Fruit fly (Drosophila melanogaster): ENCODE data around the gene CG5854.

Gene CG5854

DNA sequence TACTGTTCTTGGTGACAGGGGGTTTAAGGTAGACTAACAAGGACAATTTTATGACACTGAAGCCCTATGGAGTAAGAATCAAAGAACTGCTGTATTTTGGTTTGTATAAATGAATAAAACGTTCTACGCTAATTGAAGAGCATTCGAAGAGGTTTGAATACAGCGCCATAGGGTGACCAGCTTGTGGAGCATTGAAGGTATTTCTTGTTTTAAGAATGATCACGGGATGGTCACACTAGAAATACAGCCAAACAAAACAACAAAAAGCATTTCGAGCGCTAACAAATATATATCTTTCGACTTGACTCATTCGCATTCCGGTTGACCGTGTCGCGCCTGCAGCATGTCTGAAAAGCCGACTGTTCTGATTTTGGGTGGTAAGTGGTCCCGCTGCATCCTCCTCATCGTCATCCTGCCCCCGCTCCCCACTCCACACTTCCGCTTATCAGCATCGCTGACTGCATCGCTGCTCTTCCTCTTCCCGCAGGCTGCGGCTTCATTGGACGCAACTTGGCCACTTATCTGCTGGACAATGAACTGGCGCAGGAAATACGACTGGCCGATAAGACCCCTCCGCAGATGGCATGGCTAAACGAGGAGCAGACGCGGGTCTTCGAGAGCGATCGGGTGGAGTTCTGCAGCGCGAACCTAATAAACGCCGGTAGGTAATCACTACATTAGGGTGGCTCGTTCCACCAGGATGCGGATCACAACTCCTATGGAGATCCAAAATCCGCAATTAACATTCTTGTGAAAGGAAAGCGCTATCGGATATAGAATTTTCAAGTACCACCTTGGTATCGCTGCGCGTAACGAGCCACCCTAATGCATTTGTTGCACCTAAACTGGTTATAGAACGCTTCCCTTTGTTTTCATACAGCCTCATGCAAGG, at the start of gene CG5854 (continued):
- TF ChIP-seq shn (GFP tag; optimal IDR thresholded peaks at IDR 0.05) (peak; percentile 38), MESR4 (GFP tag; optimal IDR thresholded peaks at IDR 0.05) (peak; percentile 86), E2f2 (GFP tag; IDR thresholded peaks at IDR 0.05) (peak; percentile 97), CG12769 (tag; optimal IDR thresholded peaks at IDR 0.05) (peak; percentile 78)

dm6 chr3R:23884088-23884727, 49.5 kb upstream of the CG5854 start:
- TF ChIP-seq dm (GFP tag; optimal IDR thresholded peaks at IDR 0.05) (no peak), Med (GFP tag) (peak; percentile 18), grn (GFP tag; optimal IDR thresholded peaks at IDR 0.05) (peak; percentile 9), Hr78 (GFP tag; optimal IDR thresholded peaks at IDR 0.05) (peak in 1 of 2 experiments; percentile 95), Xrp1 (GFP tag; IDR thresholded peaks at IDR 0.05) (0 out of 2 replicates have a peak, but pooled peaks have one; percentile 14), grau (tag; optimal IDR thresholded peaks at IDR 0.05) (peak; percentile 54), Fer1 (GFP tag; optimal IDR thresholded peaks at IDR 0.05) (no peak), CG10462 (GFP tag; optimal IDR thresholded peaks at IDR 0.05) (no peak), CG30431 (GFP tag; optimal IDR thresholded peaks at IDR 0.05) (peak; percentile 8), sens (GFP tag) (peak; percentile 72), Optix (GFP tag; IDR thresholded peaks at IDR 0.05) (no peak)

dm6 chr3R:23885182-23885581, 48.5 kb upstream of the CG5854 start:
- TF ChIP-seq tll (GFP tag; optimal IDR thresholded peaks at IDR 0.05) = no peak
- no peak for TF ChIP-seq Rx (GFP tag; IDR thresholded peaks at IDR 0.05)
- no peak for TF ChIP-seq gt (GFP tag; IDR thresholded peaks at IDR 0.05)
- no peak for TF ChIP-seq CG9727 (GFP tag; optimal IDR thresholded peaks at IDR 0.05)
- TF ChIP-seq CG4424 (GFP tag; optimal IDR thresholded peaks at IDR 0.05) = no peak
- TF ChIP-seq sna (GFP tag; IDR thresholded peaks at IDR 0.05; ENCODE audit: partially characterized antibody) = no peak
- no peak for TF ChIP-seq Adf1 (GFP tag; IDR thresholded peaks at IDR 0.05)
- no peak for TF ChIP-seq grn (GFP tag; optimal IDR thresholded peaks at IDR 0.05)
- TF ChIP-seq NK7.1 (GFP tag; optimal IDR thresholded peaks at IDR 0.05) = no peak
- no peak for TF ChIP-seq CG4730 (GFP tag; IDR thresholded peaks at IDR 0.05)
- TF ChIP-seq chinmo (GFP tag; IDR thresholded peaks at IDR 0.05; ENCODE audit: partially characterized antibody) = no peak
- no peak for TF ChIP-seq CG8359 (GFP tag; optimal IDR thresholded peaks at IDR 0.05; ENCODE audit: borderline replicate concordance)
- TF ChIP-seq prd (optimal IDR thresholded peaks at IDR 0.05) = no peak
- no peak for TF ChIP-seq prd (GFP tag; IDR thresholded peaks at IDR 0.05)
- no peak for TF ChIP-seq CG10431 (GFP tag; optimal IDR thresholded peaks at IDR 0.05)
- TF ChIP-seq Ssrp (tag; optimal IDR thresholded peaks at IDR 0.05) = no peak
- no peak for TF ChIP-seq CG11723 (GFP tag; optimal IDR thresholded peaks at IDR 0.05)
- no peak for TF ChIP-seq sd (tag; optimal IDR thresholded peaks at IDR 0.05)

- TF ChIP-seq ham (GFP tag; IDR thresholded peaks at IDR 0.05) (no peak), CG4854 (GFP tag; optimal IDR thresholded peaks at IDR 0.05) (no peak), chinmo (GFP tag; IDR thresholded peaks at IDR 0.05; ENCODE audit: partially characterized antibody) (0 out of 4 replicates have a peak, but pooled peaks have one; percentile 30), Med (GFP tag) (peak; percentile 55)
Observed at dm6 chr3R:23885660-23886059, 48.1 kb upstream of the CG5854 start.
